Worm (Caenorhabditis elegans) whole organism, midembryonic: Measurements from ENCODE around the gene R02D5.3.

Experiments used
- T22C8.4 ChIP-seq: fragments of 200-800 bp; sonication (Bioruptor generic); IDR thresholded peaks from 2 replicates; pipeline ENCODE4 v1.3.6; 2022; ENCODE audit warnings: missing genetic modification characterization, missing compliant biosample characterization
- cog-1 ChIP-seq: sonication (generic microtip); optimal IDR thresholded peaks from 2 replicates; lab custom pipeline; 2016; ENCODE audit warnings: missing genetic modification characterization, missing compliant biosample characterization
- flt-1 ChIP-seq: fragments of 200-800 bp; sonication (Bioruptor generic); IDR thresholded peaks from 2 replicates; pipeline ENCODE4 v1.3.6; 2022; ENCODE audit warnings: missing genetic modification characterization, missing compliant biosample characterization
- klf-2 ChIP-seq: fragments of 200-800 bp; sonication (Bioruptor generic); conservative IDR thresholded peaks from 2 replicates; pipeline ENCODE4 v1.3.6; 2022; ENCODE audit warnings: missing genetic modification reagents, missing genetic modification characterization, missing compliant biosample characterization
- med-1 ChIP-seq: sonication (generic microtip); optimal IDR thresholded peaks from 2 replicates; lab custom pipeline; 2017; ENCODE audit warnings: missing genetic modification characterization, mild to moderate bottlenecking, missing compliant biosample characterization, antibody characterized with exemption, missing genetic modification reagents; ENCODE audit not compliant: insufficient read depth
- ref-1 ChIP-seq: fragments of 200-800 bp; sonication (Bioruptor generic); conservative IDR thresholded peaks from 2 replicates; pipeline ENCODE4 v1.3.6; 2022; ENCODE audit warnings: missing genetic modification reagents, missing genetic modification characterization, missing compliant biosample characterization
- tab-1 ChIP-seq: fragments of 200-800 bp; sonication (Bioruptor generic); IDR thresholded peaks from 2 replicates; pipeline ENCODE4 v1.3.6; 2022; ENCODE audit warnings: missing genetic modification characterization, missing compliant biosample characterization
- ztf-23 ChIP-seq: fragments of 200-800 bp; sonication (Bioruptor generic); IDR thresholded peaks from 2 replicates; pipeline ENCODE4 v1.3.6; 2022; ENCODE audit warnings: missing genetic modification reagents, missing genetic modification characterization, missing compliant biosample characterization
- ztf-29 ChIP-seq: fragments of 200-800 bp; sonication (Bioruptor generic); IDR thresholded peaks from 2 replicates; pipeline ENCODE4 v1.3.6; 2022; ENCODE audit warnings: missing genetic modification reagents, missing genetic modification characterization, missing compliant biosample characterization

- TF ChIP-seq flt-1 (GFP tag; lab: Robert Waterston, UW) (no peak), ztf-23 (GFP tag; lab: Robert Waterston, UW) (no peak), ztf-29 (GFP tag; lab: Robert Waterston, UW) (no peak), cog-1 (tag; lab: Kevin White, UChicago) (no peak), klf-2 (GFP tag; lab: Robert Waterston, UW) (no peak), med-1 (GFP tag; lab: Kevin White, UChicago) (no peak), tab-1 (GFP tag; lab: Robert Waterston, UW) (no peak), ref-1 (GFP tag; lab: Robert Waterston, UW) (no peak), T22C8.4 (GFP tag; lab: Robert Waterston, UW) (no peak)
These were observed 34.3 kb upstream of the R02D5.3 start for ce11 chrV:14448669-14449068.
